Worm (Caenorhabditis elegans): ENCODE results near the gene M57.2.

The M57.2 gene

ce11 chrIV:3514467-3514866, 12.7 kb upstream of the M57.2 start, which contains the start of gene tsg-101:
tsg-101 (minus strand) TSS chrIV:3514567.
- no peak for TF ChIP-seq ztf-11 (tag; optimal IDR thresholded peaks at IDR 0.05)
- TF ChIP-seq aha-1 (tag), result peak; percentile 48

ce11 chrIV:3515412-3516046, 11.6 kb upstream of the M57.2 start:
- TF ChIP-seq unc-62 (GFP tag; optimal IDR thresholded peaks at IDR 0.05 in 1 of 2) (peak in 1 of 2 experiments; percentile 96), unc-62 (tag; optimal IDR thresholded peaks at IDR 0.05) (no peak), nhr-28 (tag; optimal IDR thresholded peaks at IDR 0.05) (peak; percentile 18), dmd-6 (GFP tag; IDR thresholded peaks at IDR 0.05) (peak; percentile 36; the same call in 1 of the 2 replicates), hif-1 (tag; optimal IDR thresholded peaks at IDR 0.05) (peak in 1 of 2 experiments; percentile 13), mxl-3 (GFP tag; optimal IDR thresholded peaks at IDR 0.05) (peak; percentile 43), Y48G9A.11 (GFP tag; IDR thresholded peaks at IDR 0.05) (no peak), rbr-2 (tag; optimal IDR thresholded peaks at IDR 0.05) (peak; percentile 63), hlh-11 (tag; optimal IDR thresholded peaks at IDR 0.05) (peak; percentile 51), spr-1 (tag; optimal IDR thresholded peaks at IDR 0.05) (no peak), nhr-102 (tag; optimal IDR thresholded peaks at IDR 0.05) (no peak), egl-43 (GFP tag; IDR thresholded peaks at IDR 0.05) (peak; percentile 68; the same call in 1 of the 2 replicates), nhr-77 (tag; optimal IDR thresholded peaks at IDR 0.05) (no peak), fkh-10 (GFP tag; optimal IDR thresholded peaks at IDR 0.05) (peak; percentile 28), hmg-1.1 (GFP tag; IDR thresholded peaks at IDR 0.05) (peak; percentile 78), lim-7 (GFP tag; IDR thresholded peaks at IDR 0.05) (0 out of 2 replicates have a peak, but pooled peaks have one; percentile 33), dpl-1 (GFP tag; optimal IDR thresholded peaks at IDR 0.05) (peak; percentile 42), cey-2 (tag; optimal IDR thresholded peaks at IDR 0.05; ENCODE audit: borderline replicate concordance, insufficient read depth) (no peak), ctbp-1 (GFP tag; IDR thresholded peaks at IDR 0.05) (0 out of 2 replicates have a peak, but pooled peaks have one; percentile 26), lsy-2 (tag; optimal IDR thresholded peaks at IDR 0.05) (peak in 1 of 2 experiments; percentile 64), F49E8.2 (tag; optimal IDR thresholded peaks at IDR 0.05; ENCODE audit: borderline replicate concordance) (no peak), skn-1 (tag; optimal IDR thresholded peaks at IDR 0.05) (no peak), T26A8.4 (GFP tag; IDR thresholded peaks at IDR 0.05) (0 out of 2 replicates have a peak, but pooled peaks have one; percentile 12), dve-1 (tag; optimal IDR thresholded peaks at IDR 0.05; ENCODE audit: insufficient read depth) (peak; percentile 48), duxl-1 (tag; optimal IDR thresholded peaks at IDR 0.05; ENCODE audit: poor library complexity) (no peak), set-16 (GFP tag; IDR thresholded peaks at IDR 0.05) (peak; percentile 74), pqm-1 (tag; optimal IDR thresholded peaks at IDR 0.05) (no peak), nhr-111 (GFP tag; optimal IDR thresholded peaks at IDR 0.05) (no peak), mdl-1 (tag; optimal IDR thresholded peaks at IDR 0.05) (peak in 1 of 2 experiments; percentile 13), F10B5.3 (tag; optimal IDR thresholded peaks at IDR 0.05) (no peak), lin-38 (GFP tag; IDR thresholded peaks at IDR 0.05) (peak; percentile 48; the same call in 1 of the 2 replicates), ceh-82 (tag; optimal IDR thresholded peaks at IDR 0.05) (no peak), ceh-44 (GFP tag; IDR thresholded peaks at IDR 0.05) (0 out of 2 replicates have a peak, but pooled peaks have one; percentile 6), unc-39 (tag; optimal IDR thresholded peaks at IDR 0.05) (no peak), ceh-28 (tag; optimal IDR thresholded peaks at IDR 0.05) (peak; percentile 50), hlh-30 (tag; optimal IDR thresholded peaks at IDR 0.05; ENCODE audit: insufficient read depth) (peak; percentile 60), mes-2 (tag; optimal IDR thresholded peaks at IDR 0.05; ENCODE audit: poor library complexity, severe bottlenecking) (peak; percentile 68), mep-1 (tag; optimal IDR thresholded peaks at IDR 0.05) (peak; percentile 60), ceh-32 (tag; optimal IDR thresholded peaks at IDR 0.05; ENCODE audit: poor library complexity) (no peak), snpc-1.2 (GFP tag; IDR thresholded peaks at IDR 0.05) (no peak), aha-1 (tag) (peak; percentile 47), zip-2 (tag; optimal IDR thresholded peaks at IDR 0.05) (no peak)

Measured in whole organism, L4 larva.